Worm (Caenorhabditis elegans) whole organism, L2 larva: ENCODE results near the gene serp-1.2.

Experiments used
- C34F6.9 ChIP-seq: fragments of 150-350 bp; optimal IDR thresholded peaks from 2 replicates; lab custom pipeline; 2014; ENCODE audit warnings: missing biosample characterization, missing genetic modification characterization
- F13H6.1 ChIP-seq: sonication (generic microtip); optimal IDR thresholded peaks from 2 replicates; lab custom pipeline; 2016; ENCODE audit warnings: missing genetic modification characterization, missing compliant biosample characterization
- R02D3.7 ChIP-seq: fragments of 150-350 bp; optimal IDR thresholded peaks from 2 replicates; lab custom pipeline; 2014; ENCODE audit warnings: missing biosample characterization, missing genetic modification characterization
- ZK546.5 ChIP-seq: sonication (generic microtip); optimal IDR thresholded peaks from 2 replicates; lab custom pipeline; 2017; ENCODE audit warnings: missing biosample characterization, missing genetic modification characterization
- aly-2 ChIP-seq: fragments of 150-350 bp; optimal IDR thresholded peaks from 2 replicates; lab custom pipeline; 2014; ENCODE audit warnings: missing biosample characterization, missing genetic modification characterization
- ama-1 ChIP-seq: fragments of 150-350 bp; optimal IDR thresholded peaks from 2 replicates; lab custom pipeline; 2018; ENCODE audit warnings: inconsistent platforms
- blmp-1 ChIP-seq: sonication (generic microtip); optimal IDR thresholded peaks from 2 replicates; lab custom pipeline; 2017; ENCODE audit warnings: missing genetic modification characterization, mild to moderate bottlenecking, missing compliant biosample characterization, antibody characterized with exemption, moderate library complexity; ENCODE audit not compliant: insufficient read depth
- ceh-16 ChIP-seq: fragments of 150-350 bp; optimal IDR thresholded peaks from 2 replicates; lab custom pipeline; 2014; ENCODE audit warnings: missing biosample characterization, missing genetic modification characterization
- ceh-82 ChIP-seq: fragments of 150-350 bp; optimal IDR thresholded peaks from 2 replicates; lab custom pipeline; 2014; ENCODE audit warnings: missing biosample characterization, missing genetic modification characterization
- crh-2 ChIP-seq: sonication (generic microtip); optimal IDR thresholded peaks from 2 replicates; lab custom pipeline; 2017; ENCODE audit warnings: missing biosample characterization, missing genetic modification characterization
- egl-27 ChIP-seq: sonication (generic microtip); optimal IDR thresholded peaks from 3 replicates; lab custom pipeline; 2017; ENCODE audit warnings: missing biosample characterization, missing genetic modification reagents, missing genetic modification characterization
- elt-3 ChIP-seq: sonication (generic microtip); optimal IDR thresholded peaks from 2 replicates; lab custom pipeline; 2017; ENCODE audit warnings: missing biosample characterization, missing genetic modification characterization
- fos-1 ChIP-seq: fragments of 150-350 bp; optimal IDR thresholded peaks from 2 replicates; lab custom pipeline; 2014; ENCODE audit warnings: missing biosample characterization, missing genetic modification characterization
- gmeb-1 ChIP-seq: fragments of 150-350 bp; optimal IDR thresholded peaks from 2 replicates; lab custom pipeline; 2014; ENCODE audit warnings: missing biosample characterization, missing genetic modification characterization
- lin-13 ChIP-seq: fragments of 150-350 bp; optimal IDR thresholded peaks from 2 replicates; lab custom pipeline; 2014; ENCODE audit warnings: missing biosample characterization, missing genetic modification reagents, missing genetic modification characterization
- lin-39 ChIP-seq: fragments of 150-350 bp; optimal IDR thresholded peaks from 2 replicates; lab custom pipeline; 2014; ENCODE audit warnings: missing biosample characterization, missing genetic modification reagents, missing genetic modification characterization
- lsy-2 ChIP-seq, 2 experiments: fragments of 150-350 bp in 1 of 2; sonication (generic microtip) in 1 of 2; optimal IDR thresholded peaks; 2 replicates each; lab custom pipeline; 2014 to 2017; ENCODE audit warnings: missing biosample characterization in 2 of 2, missing genetic modification characterization in 2 of 2
- mab-5 ChIP-seq: fragments of 150-350 bp; optimal IDR thresholded peaks from 2 replicates; lab custom pipeline; 2014; ENCODE audit warnings: missing biosample characterization, missing genetic modification characterization
- mbf-1 ChIP-seq: sonication (generic microtip); optimal IDR thresholded peaks from 2 replicates; lab custom pipeline; 2017; ENCODE audit warnings: missing biosample characterization, missing genetic modification characterization
- mdl-1 ChIP-seq, 2 experiments: fragments of 150-350 bp in 1 of 2; sonication (generic microtip) in 1 of 2; optimal IDR thresholded peaks; 2 replicates each; lab custom pipeline; 2017; ENCODE audit warnings: missing biosample characterization in 2 of 2, missing genetic modification characterization in 2 of 2
- nhr-11 ChIP-seq: fragments of 150-350 bp; optimal IDR thresholded peaks from 2 replicates; lab custom pipeline; 2014; ENCODE audit warnings: missing biosample characterization, missing genetic modification characterization
- nhr-12 ChIP-seq: fragments of 150-350 bp; optimal IDR thresholded peaks from 2 replicates; lab custom pipeline; 2014; ENCODE audit warnings: missing biosample characterization, missing genetic modification characterization
- nhr-21 ChIP-seq: fragments of 150-350 bp; optimal IDR thresholded peaks from 2 replicates; lab custom pipeline; 2014; ENCODE audit warnings: missing biosample characterization, missing genetic modification characterization
- nhr-23 ChIP-seq: fragments of 150-350 bp; optimal IDR thresholded peaks from 2 replicates; lab custom pipeline; 2014; ENCODE audit warnings: missing biosample characterization, missing genetic modification reagents, missing genetic modification characterization
- nhr-6 ChIP-seq: fragments of 150-350 bp; optimal IDR thresholded peaks from 2 replicates; lab custom pipeline; 2014; ENCODE audit warnings: missing biosample characterization, missing genetic modification characterization
- skn-1 ChIP-seq: sonication (generic microtip); optimal IDR thresholded peaks from 2 replicates; lab custom pipeline; 2017; ENCODE audit warnings: missing biosample characterization, missing genetic modification characterization
- sma-3 ChIP-seq: sonication (generic microtip); optimal IDR thresholded peaks from 2 replicates; lab custom pipeline; 2016; ENCODE audit warnings: missing genetic modification reagents, missing genetic modification characterization, missing compliant biosample characterization
- sma-9 ChIP-seq, 2 experiments: fragments of 150-350 bp in 1 of 2; sonication (generic microtip) in 1 of 2; optimal IDR thresholded peaks; 2 replicates each; lab custom pipeline; 2014 to 2016; ENCODE audit warnings: missing genetic modification characterization in 2 of 2, mild to moderate bottlenecking in 1 of 2, missing biosample characterization in 1 of 2, missing compliant biosample characterization in 1 of 2, missing genetic modification reagents in 1 of 2, moderate library complexity in 1 of 2
- unc-39 ChIP-seq: fragments of 150-350 bp; optimal IDR thresholded peaks from 2 replicates; lab custom pipeline; 2014; ENCODE audit warnings: missing biosample characterization, missing genetic modification characterization
- unc-55 ChIP-seq: fragments of 150-350 bp; sonication (generic microtip); optimal IDR thresholded peaks from 3 replicates; lab custom pipeline; 2014; ENCODE audit warnings: missing biosample characterization, missing genetic modification reagents, missing genetic modification characterization
- zag-1 ChIP-seq: fragments of 150-350 bp; optimal IDR thresholded peaks from 2 replicates; lab custom pipeline; 2014; ENCODE audit warnings: missing biosample characterization, missing genetic modification characterization
- ztf-1 ChIP-seq: fragments of 200-800 bp; sonication (Bioruptor generic); conservative IDR thresholded peaks from 2 replicates; pipeline ENCODE4 v1.3.6; 2022; ENCODE audit warnings: missing genetic modification characterization, missing compliant biosample characterization
- ztf-4 ChIP-seq: fragments of 150-350 bp; optimal IDR thresholded peaks from 2 replicates; lab custom pipeline; 2014; ENCODE audit warnings: missing biosample characterization, missing genetic modification characterization

The serp-1.2 gene

ce11 chrIV:8235114-8235686, 9.7 kb downstream of the serp-1.2 start:
- TF ChIP-seq lin-39 (tag; lab: Kevin White, UChicago) (no peak), lsy-2 (tag; optimal IDR thresholded peaks at IDR 0.05; lab: Kevin White, UChicago) (peak in 1 of 2 experiments; percentile 11), ztf-1 (GFP tag; lab: Robert Waterston, UW) (no peak), sma-9 (GFP tag; optimal IDR thresholded peaks at IDR 0.05; lab: Kevin White, UChicago) (peak; percentile 16), sma-9 (tag; optimal IDR thresholded peaks at IDR 0.05; lab: Kevin White, UChicago) (no peak), nhr-6 (no peak)
- TF ChIP-seq, all 48 proteins: peak for 2

ce11 chrIV:8236502-8236901, 11.0 kb downstream of the serp-1.2 start, which contains the start of gene nhr-66:
Gene nhr-66, minus strand, starts transcription at chrIV:8236602.
- TF ChIP-seq skn-1 (tag; lab: Kevin White, UChicago) (no peak), ceh-82 (tag; lab: Kevin White, UChicago) (no peak), lsy-2 (tag; optimal IDR thresholded peaks at IDR 0.05; lab: Kevin White, UChicago) (no peak), zag-1 (tag; lab: Kevin White, UChicago) (no peak), nhr-21 (tag; lab: Kevin White, UChicago) (no peak)

ce11 chrIV:8239584-8239983, 14.1 kb downstream of the serp-1.2 start:
- TF ChIP-seq nhr-12 (tag; lab: Kevin White, UChicago) (no peak), skn-1 (tag; lab: Kevin White, UChicago) (no peak), unc-55 (GFP tag; lab: Kevin White, UChicago) (no peak), mdl-1 (tag; optimal IDR thresholded peaks at IDR 0.05; lab: Kevin White, UChicago) (no peak), C34F6.9 (tag; lab: Kevin White, UChicago) (no peak), elt-3 (tag; lab: Kevin White, UChicago) (no peak), mbf-1 (tag; lab: Kevin White, UChicago) (no peak), nhr-11 (tag; lab: Kevin White, UChicago) (no peak), ZK546.5 (tag; lab: Kevin White, UChicago) (no peak), ztf-4 (tag; lab: Kevin White, UChicago) (no peak), mab-5 (tag; lab: Kevin White, UChicago) (no peak), unc-39 (tag; lab: Kevin White, UChicago) (no peak), crh-2 (tag; lab: Kevin White, UChicago) (no peak), sma-3 (no peak)

ce11 chrIV:8241312-8241833, 15.9 kb downstream of the serp-1.2 start:
- no peak for TF ChIP-seq unc-39 (tag; lab: Kevin White, UChicago)
- peak; percentile 3 for TF ChIP-seq fos-1

- TF ChIP-seq ceh-16 (peak; percentile 9), lin-13 (no peak), nhr-23 (no peak), sma-9 (GFP tag; optimal IDR thresholded peaks at IDR 0.05; lab: Kevin White, UChicago) (peak; percentile 51), sma-9 (tag; optimal IDR thresholded peaks at IDR 0.05; lab: Kevin White, UChicago) (no peak), F13H6.1 (no peak), aly-2 (tag; lab: Kevin White, UChicago) (no peak), mbf-1 (tag; lab: Kevin White, UChicago) (no peak), R02D3.7 (tag; lab: Kevin White, UChicago) (no peak), egl-27 (no peak), nhr-12 (tag; lab: Kevin White, UChicago) (no peak)
These were observed 17.7 kb downstream of the serp-1.2 start for ce11 chrIV:8243170-8243569.

- no peak for TF ChIP-seq mab-5 (tag; lab: Kevin White, UChicago)
- TF ChIP-seq ztf-4 (tag; lab: Kevin White, UChicago) = no peak
- TF ChIP-seq nhr-11 (tag; lab: Kevin White, UChicago) = no peak
- TF ChIP-seq blmp-1 = no peak
- TF ChIP-seq mdl-1 (tag; optimal IDR thresholded peaks at IDR 0.05; lab: Kevin White, UChicago) = no peak
- no peak for TF ChIP-seq ama-1 (lab: Kevin White, UChicago)
- no peak for TF ChIP-seq gmeb-1 (tag; lab: Kevin White, UChicago)
- TF ChIP-seq fos-1 = no peak
- TF ChIP-seq ceh-82 (tag; lab: Kevin White, UChicago) = no peak
These were observed 18.1 kb downstream of the serp-1.2 start, which contains the start of gene T09A12.8 for ce11 chrIV:8243599-8243998. Gene T09A12.8, minus strand, starts transcription at chrIV:8243699.
